Fruit fly (Drosophila melanogaster) whole organism, embryonic: Measurements from ENCODE around the gene CG14277.

ENCODE experiments used
- B-H2 ChIP-seq: fragments of 200-800 bp; sonication (Bioruptor generic); optimal IDR thresholded peaks from 2 replicates; lab custom pipeline; 2018; ENCODE audit warnings: missing biosample characterization, mild to moderate bottlenecking, missing genetic modification characterization
- Bteb2 ChIP-seq: fragments of 200-800 bp; sonication (Bioruptor generic); optimal IDR thresholded peaks from 2 replicates; lab custom pipeline; 2016; ENCODE audit warnings: missing biosample characterization, missing genetic modification characterization
- C15 ChIP-seq: fragments of 200-800 bp; sonication (Bioruptor generic); IDR thresholded peaks from 3 replicates; pipeline ENCODE4 v1.3.6; 2022; ENCODE audit warnings: missing biosample characterization, missing genetic modification characterization
- CG10267 ChIP-seq: fragments of 200-800 bp; sonication (Bioruptor generic); optimal IDR thresholded peaks from 2 replicates; lab custom pipeline; 2018; ENCODE audit warnings: missing biosample characterization, mild to moderate bottlenecking, missing genetic modification characterization, moderate library complexity
- CG11560 ChIP-seq: fragments of 200-800 bp; sonication (Bioruptor generic); IDR thresholded peaks from 3 replicates; pipeline ENCODE4 v1.3.6; 2022; ENCODE audit warnings: missing biosample characterization, missing genetic modification characterization
- CG12155 ChIP-seq: fragments of 200-800 bp; sonication (Bioruptor generic); optimal IDR thresholded peaks from 3 replicates; lab custom pipeline; 2016; ENCODE audit warnings: missing biosample characterization, missing genetic modification characterization
- CG13287 ChIP-seq: fragments of 200-800 bp; sonication (Bioruptor generic); IDR thresholded peaks from 2 replicates; pipeline ENCODE4 v1.3.6; 2022; ENCODE audit warnings: missing biosample characterization, missing genetic modification characterization; ENCODE audit not compliant: partially characterized antibody
- CG13775 ChIP-seq: fragments of 200-800 bp; sonication (Bioruptor generic); optimal IDR thresholded peaks from 3 replicates; lab custom pipeline; 2017; ENCODE audit warnings: missing biosample characterization, mild to moderate bottlenecking, missing genetic modification characterization
- CG1603 ChIP-seq: fragments of 200-800 bp; sonication (Bioruptor generic); optimal IDR thresholded peaks from 2 replicates; lab custom pipeline; 2019; ENCODE audit warnings: missing biosample characterization, mild to moderate bottlenecking, missing genetic modification characterization, moderate library complexity
- CG18262 ChIP-seq: fragments of 200-800 bp; optimal IDR thresholded peaks from 3 replicates; lab custom pipeline; 2019; ENCODE audit warnings: missing biosample characterization, mild to moderate bottlenecking, missing genetic modification characterization, moderate library complexity
- CG2202 ChIP-seq: fragments of 200-800 bp; sonication (Bioruptor generic); optimal IDR thresholded peaks from 2 replicates; lab custom pipeline; 2018; ENCODE audit warnings: missing biosample characterization, mild to moderate bottlenecking, missing genetic modification characterization
- CG30431 ChIP-seq: fragments of 200-800 bp; sonication (Bioruptor generic); optimal IDR thresholded peaks from 2 replicates; lab custom pipeline; 2017; ENCODE audit warnings: missing biosample characterization, missing genetic modification characterization
- CG6683 ChIP-seq: fragments of 200-800 bp; sonication (Bioruptor generic); optimal IDR thresholded peaks from 2 replicates; lab custom pipeline; 2017; ENCODE audit warnings: missing biosample characterization, mild to moderate bottlenecking, missing genetic modification characterization, missing genetic modification reagents
- CG6765 ChIP-seq: fragments of 200-800 bp; sonication (Bioruptor generic); optimal IDR thresholded peaks from 3 replicates; lab custom pipeline; 2017; ENCODE audit warnings: missing biosample characterization, mild to moderate bottlenecking, missing genetic modification characterization
- CG7928 ChIP-seq: fragments of 200-800 bp; sonication (Bioruptor generic); optimal IDR thresholded peaks from 2 replicates; lab custom pipeline; 2017; ENCODE audit warnings: missing biosample characterization, mild to moderate bottlenecking, missing genetic modification characterization
- CG9727 ChIP-seq: fragments of 200-800 bp; sonication (Bioruptor generic); optimal IDR thresholded peaks from 3 replicates; lab custom pipeline; 2017; ENCODE audit warnings: missing biosample characterization, mild to moderate bottlenecking, missing genetic modification characterization
- D19A ChIP-seq: fragments of 200-800 bp; optimal IDR thresholded peaks from 3 replicates; lab custom pipeline; 2019; ENCODE audit warnings: missing biosample characterization, mild to moderate bottlenecking, missing genetic modification characterization, moderate library complexity
- Dek ChIP-seq: fragments of 200-800 bp; sonication (Bioruptor generic); optimal IDR thresholded peaks from 3 replicates; lab custom pipeline; 2019; ENCODE audit warnings: missing biosample characterization, mild to moderate bottlenecking, missing genetic modification characterization, moderate library complexity
- Drgx ChIP-seq: fragments of 200-800 bp; sonication (Bioruptor generic); IDR thresholded peaks from 2 replicates; pipeline ENCODE4 v1.3.6; 2022; ENCODE audit warnings: missing biosample characterization, missing genetic modification characterization
- Eip74EF ChIP-seq, 2 experiments: fragments of 200-800 bp in 1 of 2; fragments of >200 bp in 1 of 2; sonication (Bioruptor generic) in 1 of 2; optimal IDR thresholded peaks; 2 replicates each; lab custom pipeline; 2017 to 2019; ENCODE audit warnings: missing biosample characterization in 2 of 2, missing genetic modification characterization in 2 of 2, mild to moderate bottlenecking in 1 of 2, moderate library complexity in 1 of 2
- Fer2 ChIP-seq: fragments of 200-800 bp; sonication (Bioruptor generic); optimal IDR thresholded peaks from 2 replicates; lab custom pipeline; 2018; ENCODE audit warnings: missing biosample characterization, mild to moderate bottlenecking, missing genetic modification characterization, moderate library complexity
- Hey ChIP-seq: fragments of 200-800 bp; sonication (Bioruptor generic); optimal IDR thresholded peaks from 3 replicates; lab custom pipeline; 2018; ENCODE audit warnings: missing biosample characterization, mild to moderate bottlenecking, missing genetic modification characterization
- Med ChIP-seq: fragments of 200-800 bp; sonication (Bioruptor generic); peaks from one replicate; lab custom pipeline; 2016; ENCODE audit warnings: missing biosample characterization, missing genetic modification characterization, mild to moderate bottlenecking, inconsistent platforms, moderate library complexity
- Meics ChIP-seq: fragments of 200-800 bp; sonication (Bioruptor generic); optimal IDR thresholded peaks from 2 replicates; lab custom pipeline; 2017; ENCODE audit warnings: missing biosample characterization, mild to moderate bottlenecking, missing genetic modification characterization
- Nf-YC ChIP-seq: fragments of 200-800 bp; optimal IDR thresholded peaks from 3 replicates; lab custom pipeline; 2019; ENCODE audit warnings: missing biosample characterization, mild to moderate bottlenecking, missing genetic modification characterization, moderate library complexity
- Oli ChIP-seq: fragments of 200-800 bp; sonication (Bioruptor generic); optimal IDR thresholded peaks from 2 replicates; lab custom pipeline; 2018; ENCODE audit warnings: missing biosample characterization, mild to moderate bottlenecking, missing genetic modification characterization, moderate library complexity
- PHDP ChIP-seq: fragments of 200-800 bp; sonication (Bioruptor generic); optimal IDR thresholded peaks from 3 replicates; lab custom pipeline; 2018; ENCODE audit warnings: missing biosample characterization, mild to moderate bottlenecking, missing genetic modification characterization, moderate library complexity
- Spps ChIP-seq: fragments of 200-800 bp; sonication (Bioruptor generic); optimal IDR thresholded peaks from 2 replicates; lab custom pipeline; 2018; ENCODE audit warnings: missing biosample characterization, mild to moderate bottlenecking, missing genetic modification characterization
- Stat92E ChIP-seq, 3 experiments: fragments of >200 bp in 2 of 3; fragments of 200-800 bp in 1 of 3; sonication (Bioruptor generic) in 1 of 3; optimal IDR thresholded peaks; 2 replicates each; lab custom pipeline; 2017 to 2019; ENCODE audit warnings: missing biosample characterization in 3 of 3, missing genetic modification characterization in 3 of 3, mild to moderate bottlenecking in 1 of 3, moderate library complexity in 1 of 3
- bcd ChIP-seq: fragments of 200-800 bp; sonication (Bioruptor generic); optimal IDR thresholded peaks from 2 replicates; lab custom pipeline; 2017; ENCODE audit warnings: missing biosample characterization, mild to moderate bottlenecking, missing genetic modification characterization
- bowl ChIP-seq: fragments of 200-800 bp; sonication (Bioruptor generic); IDR thresholded peaks from 2 replicates; pipeline ENCODE4 v1.3.6; 2022; ENCODE audit warnings: missing biosample characterization, missing genetic modification characterization
- crc ChIP-seq: fragments of 200-800 bp; sonication (Bioruptor generic); optimal IDR thresholded peaks from 2 replicates; lab custom pipeline; 2016; ENCODE audit warnings: missing biosample characterization, missing genetic modification characterization
- crol ChIP-seq: fragments of 200-800 bp; sonication (Bioruptor generic); IDR thresholded peaks from 2 replicates; pipeline ENCODE4 v1.3.6; 2022; ENCODE audit warnings: missing biosample characterization, missing genetic modification characterization
- disco-r ChIP-seq: fragments of 200-800 bp; sonication (Bioruptor generic); optimal IDR thresholded peaks from 2 replicates; lab custom pipeline; 2016; ENCODE audit warnings: missing biosample characterization, missing genetic modification characterization
- dmrt11E ChIP-seq: fragments of 200-800 bp; sonication (Bioruptor generic); optimal IDR thresholded peaks from 3 replicates; lab custom pipeline; 2018; ENCODE audit warnings: missing biosample characterization, mild to moderate bottlenecking, missing genetic modification characterization, moderate library complexity
- eyg ChIP-seq: fragments of 200-800 bp; sonication (Bioruptor generic); optimal IDR thresholded peaks from 3 replicates; lab custom pipeline; 2016; ENCODE audit warnings: missing biosample characterization, missing genetic modification characterization
- gem ChIP-seq: fragments of 200-800 bp; sonication (Bioruptor generic); optimal IDR thresholded peaks from 2 replicates; lab custom pipeline; 2019; ENCODE audit warnings: missing biosample characterization, mild to moderate bottlenecking, missing genetic modification characterization, moderate library complexity
- ham ChIP-seq: fragments of 200-800 bp; sonication (Bioruptor generic); IDR thresholded peaks from 2 replicates; pipeline ENCODE4 v1.3.6; 2022; ENCODE audit warnings: missing biosample characterization, missing genetic modification characterization
- hbn ChIP-seq: fragments of 200-800 bp; sonication (Bioruptor generic); IDR thresholded peaks from 2 replicates; pipeline ENCODE4 v1.3.6; 2022; ENCODE audit warnings: missing biosample characterization, missing genetic modification characterization; ENCODE audit not compliant: partially characterized antibody
- lab ChIP-seq: fragments of 200-800 bp; sonication (Bioruptor generic); optimal IDR thresholded peaks from 3 replicates; lab custom pipeline; 2017; ENCODE audit warnings: missing biosample characterization, missing genetic modification characterization, mild to moderate bottlenecking, moderate library complexity, missing genetic modification reagents
- lola ChIP-seq, 3 experiments: fragments of >200 bp in 2 of 3; fragments of 200-800 bp in 1 of 3; sonication (Bioruptor generic) in 1 of 3; optimal IDR thresholded peaks; 2 replicates each; lab custom pipeline; 2017 to 2019; ENCODE audit warnings: missing biosample characterization in 3 of 3, missing genetic modification characterization in 3 of 3, mild to moderate bottlenecking in 1 of 3, moderate library complexity in 1 of 3
- nerfin-2 ChIP-seq: fragments of 200-800 bp; sonication (Bioruptor generic); IDR thresholded peaks from 2 replicates; pipeline ENCODE4 v1.3.6; 2022; ENCODE audit warnings: missing biosample characterization, missing genetic modification characterization; ENCODE audit not compliant: partially characterized antibody
- pum ChIP-seq: fragments of 200-800 bp; sonication (Bioruptor generic); optimal IDR thresholded peaks from 2 replicates; lab custom pipeline; 2016; ENCODE audit warnings: missing biosample characterization, missing genetic modification characterization
- ro ChIP-seq: fragments of 200-800 bp; sonication (Bioruptor generic); IDR thresholded peaks from 2 replicates; pipeline ENCODE4 v1.3.6; 2022; ENCODE audit warnings: missing biosample characterization, missing genetic modification characterization
- schlank ChIP-seq: fragments of 200-800 bp; sonication (Bioruptor generic); optimal IDR thresholded peaks from 2 replicates; lab custom pipeline; 2018; ENCODE audit warnings: missing biosample characterization, mild to moderate bottlenecking, missing genetic modification characterization
- ssp ChIP-seq: fragments of 200-800 bp; sonication (Bioruptor generic); IDR thresholded peaks from 2 replicates; pipeline ENCODE4 v1.3.6; 2022; ENCODE audit warnings: missing biosample characterization, missing genetic modification characterization
- tap ChIP-seq: fragments of 200-800 bp; optimal IDR thresholded peaks from 3 replicates; lab custom pipeline; 2019; ENCODE audit warnings: missing biosample characterization, mild to moderate bottlenecking, missing genetic modification characterization, moderate library complexity
- toy ChIP-seq: fragments of 200-800 bp; sonication (Bioruptor generic); IDR thresholded peaks from 2 replicates; pipeline ENCODE4 v1.3.6; 2022; ENCODE audit warnings: missing biosample characterization, missing genetic modification characterization

CG14277 gene

DNA sequence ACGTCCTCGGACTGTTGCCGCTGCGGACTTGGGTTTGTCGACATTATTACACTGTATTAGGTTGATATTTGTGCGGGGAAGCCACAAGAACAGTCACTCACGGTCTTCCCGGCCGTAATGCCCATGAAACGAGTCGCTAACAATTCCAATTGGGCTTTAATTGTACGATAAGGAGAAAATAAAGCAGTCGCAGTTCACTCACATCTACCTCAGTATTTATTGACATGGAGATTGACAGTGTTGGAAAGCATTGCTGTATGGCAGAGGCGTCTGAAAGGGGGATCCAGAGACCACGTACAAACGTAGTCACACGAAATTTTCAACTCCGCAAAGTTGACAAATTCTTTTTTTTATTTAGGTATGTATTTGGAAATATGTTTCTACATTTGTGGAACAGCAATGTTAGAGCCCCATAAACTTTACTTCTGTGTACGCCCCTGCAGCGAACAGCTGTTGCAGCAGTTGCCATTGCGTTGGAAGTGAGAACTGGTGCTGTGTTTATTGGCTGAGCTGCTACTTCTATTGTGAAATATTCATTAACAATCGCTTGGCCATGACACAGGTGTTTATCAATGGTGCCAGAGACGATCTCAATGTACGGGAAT lies 29.5 kb upstream of the CG14277 start, which contains the start of the genes CG8372 and CG8360 (continued):
- TF ChIP-seq Meics (GFP tag; lab: Kevin White, UChicago) (peak; percentile 98), toy (GFP tag; lab: Robert Waterston, UW) (peak; percentile 96), Fer2 (tag; lab: Kevin White, UChicago) (peak; percentile 96), D19A (tag; lab: Kevin White, UChicago) (peak; percentile 93), bcd (GFP tag; lab: Kevin White, UChicago) (peak; percentile 99), dmrt11E (peak; percentile 95), eyg (GFP tag; lab: Kevin White, UChicago) (peak; percentile 99), lola (GFP tag; optimal IDR thresholded peaks at IDR 0.05; lab: Kevin White, UChicago) (peak in 1 of 3 experiments; percentile 98), crol (peak; percentile 79), CG11560 (tag; lab: Robert Waterston, UW) (peak; percentile 93), schlank (tag; lab: Kevin White, UChicago) (peak; percentile 97), CG6683 (GFP tag; lab: Kevin White, UChicago) (peak; percentile 95), hbn (GFP tag; lab: Robert Waterston, UW) (no peak; the same call in 1 of the 2 replicates), Med (peak; percentile 100), bowl (GFP tag; lab: Robert Waterston, UW) (peak; percentile 97), CG9727 (peak; percentile 98), CG7928 (GFP tag; lab: Kevin White, UChicago) (peak; percentile 83), tap (peak; percentile 98), pum (GFP tag; lab: Kevin White, UChicago) (peak; percentile 99), B-H2 (GFP tag; lab: Kevin White, UChicago) (peak; percentile 98), CG1603 (tag; lab: Kevin White, UChicago) (peak; percentile 97), PHDP (tag; lab: Kevin White, UChicago) (peak; percentile 98), Oli (peak; percentile 99), CG6765 (GFP tag; lab: Kevin White, UChicago) (peak; percentile 97), ro (GFP tag; lab: Robert Waterston, UW) (peak; percentile 98), CG12155 (GFP tag; lab: Kevin White, UChicago) (peak; percentile 98), CG10267 (peak; percentile 100), CG13775 (GFP tag; lab: Kevin White, UChicago) (peak; percentile 98), Drgx (peak; percentile 99), CG30431 (GFP tag; lab: Kevin White, UChicago) (peak; percentile 98), Hey (tag; lab: Kevin White, UChicago) (peak; percentile 93), Dek (tag; lab: Kevin White, UChicago) (peak; percentile 98), lab (GFP tag; lab: Kevin White, UChicago) (peak; percentile 99), Eip74EF (GFP tag; optimal IDR thresholded peaks at IDR 0.05; lab: Kevin White, UChicago) (peak in 1 of 2 experiments; percentile 96), crc (GFP tag; lab: Kevin White, UChicago) (peak; percentile 99), C15 (peak; percentile 97), disco-r (GFP tag; lab: Kevin White, UChicago) (peak; percentile 98), Spps (tag; lab: Kevin White, UChicago) (peak; percentile 97), nerfin-2 (no peak), Stat92E (GFP tag; optimal IDR thresholded peaks at IDR 0.05; lab: Kevin White, UChicago) (peak in 1 of 3 experiments; percentile 91), CG2202 (tag; lab: Kevin White, UChicago) (peak; percentile 98), CG13287 (GFP tag; lab: Robert Waterston, UW) (peak; percentile 75), CG18262 (tag; lab: Kevin White, UChicago) (peak; percentile 98), ssp (peak; percentile 94), Bteb2 (GFP tag; lab: Kevin White, UChicago) (peak; percentile 99), ham (GFP tag; lab: Robert Waterston, UW) (peak; percentile 93), gem (tag; lab: Kevin White, UChicago) (peak; percentile 99), Nf-YC (tag; lab: Kevin White, UChicago) (peak; percentile 92)
